Fruit fly (Drosophila melanogaster) whole organism: ENCODE data around the gene EMC10.

ENCODE experiments used
- CG8478 ChIP-seq: fragments of >200 bp; optimal IDR thresholded peaks from 2 replicates; lab custom pipeline; 2018; ENCODE audit warnings: inconsistent platforms
- EcR ChIP-seq, 2 experiments: fragments of >200 bp; optimal IDR thresholded peaks; 2 replicates each; lab custom pipeline; 2017; ENCODE audit warnings: missing biosample characterization in 2 of 2, missing genetic modification characterization in 2 of 2, missing genetic modification reagents in 2 of 2
- psq ChIP-seq: fragments of >200 bp; optimal IDR thresholded peaks from 2 replicates; lab custom pipeline; 2017

- no peak for TF ChIP-seq CG8478 (lab: Kevin White, UChicago)
- TF ChIP-seq psq = no peak
- no peak for TF ChIP-seq EcR (GFP tag; optimal IDR thresholded peaks at IDR 0.05; lab: Kevin White, UChicago)
Measured at dm6 chr3L:21533270-21533948, 40.5 kb upstream of the EMC10 start, which contains the start of gene Mkrn1.
